Fruit fly (Drosophila melanogaster): Measurements from ENCODE around the gene wge.

DNA sequence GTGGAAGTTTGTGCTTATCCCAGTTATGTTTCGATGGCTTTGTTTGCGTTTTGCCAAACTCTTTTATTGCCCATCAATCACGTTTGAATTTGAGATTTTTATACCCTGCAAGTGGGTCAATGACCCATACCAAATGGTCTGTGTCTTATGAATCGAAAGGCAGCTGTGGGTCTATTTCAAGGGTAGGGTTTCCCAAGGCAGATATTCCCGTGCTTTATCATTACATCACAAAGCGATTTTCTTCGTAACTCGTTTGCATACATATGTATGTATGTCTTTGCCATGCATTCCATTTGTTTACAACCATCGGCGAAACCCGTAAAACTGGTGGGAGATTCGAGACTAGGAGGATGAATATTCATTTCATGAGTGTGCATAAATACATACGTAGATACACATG, 45.5 kb downstream of the wge start:
- TF ChIP-seq Sox15 (GFP tag; optimal IDR thresholded peaks at IDR 0.05) (no peak), fd85E (GFP tag; optimal IDR thresholded peaks at IDR 0.05) (no peak), CG32006 (GFP tag; optimal IDR thresholded peaks at IDR 0.05) (no peak), CG6792 (GFP tag; optimal IDR thresholded peaks at IDR 0.05) (no peak), CG6163 (GFP tag; IDR thresholded peaks at IDR 0.05) (no peak), CG3919 (GFP tag; optimal IDR thresholded peaks at IDR 0.05) (no peak), CG34406 (GFP tag; optimal IDR thresholded peaks at IDR 0.05) (no peak), CG11902 (GFP tag; optimal IDR thresholded peaks at IDR 0.05) (no peak), CG1621 (tag; optimal IDR thresholded peaks at IDR 0.05) (no peak), Blimp-1 (GFP tag; optimal IDR thresholded peaks at IDR 0.05) (no peak), Met (GFP tag; optimal IDR thresholded peaks at IDR 0.05) (no peak), CG31627 (GFP tag; optimal IDR thresholded peaks at IDR 0.05) (no peak), CG16779 (tag; optimal IDR thresholded peaks at IDR 0.05) (no peak), Sox102F (GFP tag; optimal IDR thresholded peaks at IDR 0.05) (no peak)

All from whole organism, prepupa.